Worm (Caenorhabditis elegans): ENCODE results near the gene srx-85.
A peak's percentile ranks its signal among the peaks of the same experiment; 100 is the strongest.

srx-85 gene

DNA sequence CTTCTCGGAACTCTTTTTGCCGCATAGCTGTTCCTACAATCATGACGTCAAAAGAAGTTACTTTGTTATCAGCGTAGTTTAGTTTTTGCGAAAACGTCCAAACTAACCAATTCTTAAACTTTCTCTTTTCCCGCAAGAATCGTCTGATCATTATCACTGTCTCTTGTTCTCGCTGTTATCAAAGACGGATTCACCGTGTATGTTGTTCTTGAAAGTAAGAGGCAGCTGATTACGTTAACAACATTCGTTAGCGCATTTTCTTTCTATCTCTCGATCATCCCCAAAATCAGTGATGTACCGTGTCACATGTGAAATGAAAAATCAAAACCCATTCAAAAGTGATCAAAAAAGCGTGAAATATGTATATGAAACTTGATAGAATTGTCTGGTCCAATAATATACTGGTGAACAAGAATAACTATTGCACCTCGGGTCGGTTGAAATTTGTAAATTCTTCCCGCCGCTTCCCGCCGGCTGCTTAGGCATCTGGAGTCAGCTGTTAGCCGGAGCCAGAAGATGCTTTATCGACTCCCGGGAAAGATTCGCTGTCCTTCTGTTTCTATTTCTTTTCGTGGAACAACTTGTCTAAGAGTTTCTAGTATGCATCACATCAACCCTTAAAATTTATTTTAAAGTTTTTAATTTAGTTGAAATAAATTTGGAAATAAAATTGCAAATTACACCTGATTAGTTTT lies 17.8 kb upstream of the srx-85 start:
- no peak for TF ChIP-seq ces-1 (GFP tag; optimal IDR thresholded peaks at IDR 0.05)
- TF ChIP-seq flh-1 (GFP tag; optimal IDR thresholded peaks at IDR 0.05): no peak
- TF ChIP-seq M03D4.4 (tag; optimal IDR thresholded peaks at IDR 0.05): no peak
- TF ChIP-seq sptf-1 (tag; optimal IDR thresholded peaks at IDR 0.05): no peak
- TF ChIP-seq unc-120 (tag; optimal IDR thresholded peaks at IDR 0.05; ENCODE audit: poor library complexity, severe bottlenecking): peak; percentile 11
- no peak for TF ChIP-seq unc-62 (GFP tag; optimal IDR thresholded peaks at IDR 0.05)
- TF ChIP-seq hlh-1 (tag; optimal IDR thresholded peaks at IDR 0.05): peak; percentile 97
- no peak for TF ChIP-seq pha-4 (tag; optimal IDR thresholded peaks at IDR 0.05)
- no peak for TF ChIP-seq nhr-2 (tag; optimal IDR thresholded peaks at IDR 0.05)
- no peak for TF ChIP-seq cnd-1 (tag; optimal IDR thresholded peaks at IDR 0.05)
- TF ChIP-seq blmp-1 (tag; optimal IDR thresholded peaks at IDR 0.05): peak; percentile 41

- TF ChIP-seq nhr-2 (tag; optimal IDR thresholded peaks at IDR 0.05): no peak
- TF ChIP-seq hlh-1 (tag; optimal IDR thresholded peaks at IDR 0.05): peak; percentile 80
- TF ChIP-seq zip-8 (tag; optimal IDR thresholded peaks at IDR 0.05): no peak
- peak; percentile 78 for TF ChIP-seq unc-120 (tag; optimal IDR thresholded peaks at IDR 0.05; ENCODE audit: poor library complexity, severe bottlenecking)
- TF ChIP-seq flh-1 (GFP tag; optimal IDR thresholded peaks at IDR 0.05): no peak
Measured at ce11 chrV:11535504-11536062, 16.9 kb upstream of the srx-85 start.

DNA sequence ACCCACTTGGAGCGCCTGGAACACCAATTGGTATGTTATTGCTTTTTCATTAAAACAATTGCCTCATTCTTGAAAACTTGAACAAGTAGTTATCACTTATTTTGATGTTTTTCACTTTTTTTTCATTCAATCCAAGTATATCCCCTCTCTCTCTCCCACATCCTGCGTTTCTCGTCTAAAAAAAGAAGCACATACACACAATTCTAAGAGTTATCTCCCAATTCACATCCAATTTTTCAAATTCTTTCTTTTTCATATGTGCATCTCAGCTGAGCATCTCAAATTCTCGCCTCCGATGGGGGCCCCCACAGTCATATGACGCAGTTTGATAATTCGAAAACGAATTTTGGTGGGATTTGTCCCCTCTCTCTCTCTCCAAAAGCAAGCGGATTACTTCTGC lies 15.8 kb upstream of the srx-85 start:
- TF ChIP-seq ces-1 (GFP tag; optimal IDR thresholded peaks at IDR 0.05) (peak; percentile 5), drap-1 (GFP tag; optimal IDR thresholded peaks at IDR 0.05) (no peak)

DNA sequence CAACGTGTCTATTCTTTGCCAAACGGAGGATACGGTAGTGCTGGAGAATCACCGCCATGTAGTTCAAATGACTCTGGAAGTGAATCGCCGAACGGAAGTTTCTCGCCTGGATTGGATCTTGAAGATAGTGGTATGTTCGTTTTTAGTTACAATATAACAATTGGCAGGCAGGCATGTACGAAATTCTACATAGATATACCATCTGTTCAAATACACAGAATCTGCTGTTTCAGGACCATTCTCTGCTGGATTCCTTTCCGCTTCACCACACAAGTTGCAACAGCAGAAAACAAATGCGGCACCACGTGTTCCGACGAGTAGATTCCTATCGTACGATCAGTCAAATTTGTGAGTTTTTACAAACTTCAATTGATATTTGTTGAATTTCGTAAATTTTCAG lies 13.0 kb upstream of the srx-85 start:
- TF ChIP-seq ceh-43 (GFP tag; optimal IDR thresholded peaks at IDR 0.05) (no peak), unc-120 (tag; optimal IDR thresholded peaks at IDR 0.05; ENCODE audit: poor library complexity, severe bottlenecking) (no peak), flh-1 (GFP tag; optimal IDR thresholded peaks at IDR 0.05) (no peak), ztf-11 (tag; optimal IDR thresholded peaks at IDR 0.05) (no peak), ceh-83 (GFP tag; optimal IDR thresholded peaks at IDR 0.05) (no peak), mls-2 (tag; optimal IDR thresholded peaks at IDR 0.05) (no peak), elt-3 (tag; optimal IDR thresholded peaks at IDR 0.05) (no peak), hlh-1 (tag; optimal IDR thresholded peaks at IDR 0.05) (no peak), snpc-4 (tag; optimal IDR thresholded peaks at IDR 0.05) (no peak), ceh-39 (tag; optimal IDR thresholded peaks at IDR 0.05) (no peak), M03D4.4 (tag; optimal IDR thresholded peaks at IDR 0.05) (no peak)

- TF ChIP-seq unc-120 (tag; optimal IDR thresholded peaks at IDR 0.05; ENCODE audit: poor library complexity, severe bottlenecking) (peak; percentile 31), sptf-1 (tag; optimal IDR thresholded peaks at IDR 0.05) (no peak), lsy-2 (tag; optimal IDR thresholded peaks at IDR 0.05) (no peak)
Measured at ce11 chrV:11541284-11541683, 11.2 kb upstream of the srx-85 start.

DNA sequence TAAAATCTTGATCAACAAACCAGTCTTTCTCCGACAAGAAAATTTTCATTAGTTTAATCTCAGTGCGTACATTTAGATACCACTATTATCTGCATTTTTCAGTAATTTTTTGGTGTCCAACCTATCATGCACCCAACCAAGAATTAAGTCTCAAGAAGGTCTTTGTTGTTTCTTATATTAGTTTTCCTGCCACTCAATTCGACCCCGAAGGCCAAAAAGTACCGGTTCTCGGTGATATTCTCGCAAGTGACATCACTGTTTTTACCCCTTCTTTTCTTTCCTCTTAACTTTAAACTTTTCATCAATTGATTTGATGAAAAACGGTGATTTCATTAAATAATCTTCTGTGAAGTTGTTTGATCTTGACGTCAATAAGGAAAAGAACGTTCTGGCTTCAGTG lies 8.9 kb upstream of the srx-85 start, which contains the start of gene F38B7.2:
Gene F38B7.2 (plus strand): TSS at position 400 of the 400 bp plus-strand sequence.
- TF ChIP-seq nhr-237 (tag; optimal IDR thresholded peaks at IDR 0.05) (no peak), pha-4 (tag; optimal IDR thresholded peaks at IDR 0.05) (no peak), mep-1 (tag; optimal IDR thresholded peaks at IDR 0.05) (no peak), lsy-2 (tag; optimal IDR thresholded peaks at IDR 0.05) (no peak), lin-13 (tag; optimal IDR thresholded peaks at IDR 0.05) (no peak), elt-1 (tag; optimal IDR thresholded peaks at IDR 0.05; ENCODE audit: borderline replicate concordance, insufficient read depth) (no peak), bed-3 (GFP tag; optimal IDR thresholded peaks at IDR 0.05) (no peak), snpc-4 (tag; optimal IDR thresholded peaks at IDR 0.05) (no peak), ceh-39 (tag; optimal IDR thresholded peaks at IDR 0.05) (no peak), blmp-1 (tag; optimal IDR thresholded peaks at IDR 0.05) (no peak), ham-2 (GFP tag; optimal IDR thresholded peaks at IDR 0.05) (no peak), mls-2 (tag; optimal IDR thresholded peaks at IDR 0.05) (no peak), unc-39 (tag; optimal IDR thresholded peaks at IDR 0.05) (no peak), ces-1 (GFP tag; optimal IDR thresholded peaks at IDR 0.05) (no peak), ceh-43 (GFP tag; optimal IDR thresholded peaks at IDR 0.05) (no peak), nhr-12 (tag; optimal IDR thresholded peaks at IDR 0.05) (no peak), flh-1 (GFP tag; optimal IDR thresholded peaks at IDR 0.05) (no peak), nhr-76 (tag; optimal IDR thresholded peaks at IDR 0.05) (no peak)
